Worm (Caenorhabditis elegans) whole organism, L4/young adult: ENCODE measurements around the gene crh-2.

Source experiments
- dao-5 ChIP-seq: sonication (generic microtip); optimal IDR thresholded peaks from 2 replicates; lab custom pipeline; 2016; ENCODE audit warnings: missing genotype, missing genetic modification characterization, moderate library complexity, missing compliant biosample characterization
- him-1 ChIP-seq: sonication (generic microtip); optimal IDR thresholded peaks from 2 replicates; lab custom pipeline; 2016; ENCODE audit warnings: missing genotype, missing genetic modification reagents, missing genetic modification characterization, missing compliant biosample characterization

DNA sequence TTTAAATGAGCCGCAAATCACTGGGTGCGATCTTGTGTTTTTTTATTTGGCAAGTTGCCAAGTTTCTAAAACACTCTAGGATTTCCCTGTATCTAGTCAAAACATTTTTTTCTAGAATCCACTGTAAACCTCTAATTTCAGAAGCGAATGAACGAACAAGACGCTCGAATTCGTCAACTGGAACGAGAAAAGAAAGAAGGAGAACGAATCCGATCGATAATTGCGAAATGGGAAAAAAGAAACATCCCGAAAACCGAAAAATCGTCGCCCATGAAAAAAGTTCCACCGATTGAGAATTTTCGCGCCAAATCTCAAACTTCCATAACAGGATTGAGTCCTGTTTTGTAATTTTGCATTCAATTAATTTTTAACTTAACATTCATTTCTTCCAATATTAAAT lies 10.4 kb downstream of the crh-2 start:
- TF ChIP-seq him-1 (tag; lab: Kevin White, UChicago) (no peak), dao-5 (tag; lab: Kevin White, UChicago) (no peak)
